Fruit fly (Drosophila melanogaster): ENCODE data around the gene CG34355.

The CG34355 gene

dm6 chr3R:23784925-23785680, 18.6 kb upstream of the CG34355 start:
- TF ChIP-seq noc (tag; optimal IDR thresholded peaks at IDR 0.05): no peak

DNA sequence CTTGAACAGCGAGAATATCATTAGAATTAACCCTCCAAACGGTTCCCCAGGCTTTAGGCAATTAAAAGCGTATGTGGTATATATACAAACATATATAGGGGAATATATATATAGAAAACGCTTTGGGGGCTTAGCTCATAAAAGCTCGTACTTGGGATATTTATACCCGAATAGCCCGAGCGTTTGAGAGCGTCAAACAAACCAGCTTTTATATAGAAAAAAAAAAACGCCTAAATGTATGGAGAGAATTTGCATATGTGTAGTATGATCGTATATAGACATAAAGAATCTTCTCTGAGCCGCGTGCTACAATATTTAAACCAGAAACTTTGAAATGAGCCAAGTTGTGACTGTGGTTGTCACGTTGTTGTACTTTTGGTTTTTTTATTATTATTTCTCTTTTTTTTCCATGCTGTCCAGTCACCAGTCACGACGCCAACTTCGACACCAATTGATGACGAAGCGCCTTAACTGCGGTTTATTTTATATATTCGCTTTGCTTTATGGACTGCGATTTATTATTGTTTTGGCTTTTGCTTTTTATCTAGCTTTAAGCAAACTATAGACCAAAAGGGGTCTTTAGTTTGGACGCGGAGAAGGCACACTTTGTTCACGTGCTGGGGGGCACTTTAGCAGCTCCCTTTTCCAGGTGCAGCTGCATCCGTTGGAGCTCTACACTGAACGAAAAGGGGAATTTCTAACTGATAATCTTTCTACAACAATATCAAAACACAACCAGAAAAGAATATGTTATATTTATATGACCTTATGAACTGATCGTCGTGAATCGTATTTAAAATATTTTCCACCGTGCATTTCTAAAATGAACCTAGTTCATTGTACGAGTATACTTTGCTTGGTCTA, 16.7 kb upstream of the CG34355 start:
- TF ChIP-seq noc (tag; optimal IDR thresholded peaks at IDR 0.05): no peak

dm6 chr3R:23787632-23787960, 16.1 kb upstream of the CG34355 start:
- no peak for TF ChIP-seq noc (tag; optimal IDR thresholded peaks at IDR 0.05)

DNA sequence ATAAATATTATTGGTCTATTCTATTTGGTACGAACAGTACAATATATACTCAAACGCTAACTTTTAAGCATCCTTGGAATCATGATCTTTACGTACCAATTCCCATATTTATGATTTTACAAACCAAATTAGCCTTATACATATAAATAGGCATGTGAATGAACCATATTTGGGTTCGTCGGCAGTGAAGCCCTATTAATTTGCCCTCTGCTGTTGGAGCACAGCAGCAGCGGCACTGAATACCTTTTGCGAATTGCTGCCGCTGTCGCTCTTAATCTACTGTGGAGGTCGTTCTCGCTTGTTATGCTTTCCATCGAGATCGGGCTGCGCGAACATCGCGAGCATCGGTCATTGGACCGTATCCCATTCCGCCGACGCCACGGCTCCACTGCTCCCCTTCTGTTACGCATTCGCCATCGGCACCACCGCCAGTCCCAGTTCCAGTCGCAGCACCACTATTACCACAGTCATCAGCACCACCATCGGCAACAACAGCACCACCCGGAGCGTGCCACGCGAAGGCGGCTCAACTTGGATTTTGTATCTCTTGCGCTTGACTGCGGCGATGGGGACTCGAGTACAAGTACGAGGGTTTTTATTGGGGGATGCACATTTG, 15.1 kb upstream of the CG34355 start:
- peak; percentile 48 for TF ChIP-seq noc (tag; optimal IDR thresholded peaks at IDR 0.05)

DNA sequence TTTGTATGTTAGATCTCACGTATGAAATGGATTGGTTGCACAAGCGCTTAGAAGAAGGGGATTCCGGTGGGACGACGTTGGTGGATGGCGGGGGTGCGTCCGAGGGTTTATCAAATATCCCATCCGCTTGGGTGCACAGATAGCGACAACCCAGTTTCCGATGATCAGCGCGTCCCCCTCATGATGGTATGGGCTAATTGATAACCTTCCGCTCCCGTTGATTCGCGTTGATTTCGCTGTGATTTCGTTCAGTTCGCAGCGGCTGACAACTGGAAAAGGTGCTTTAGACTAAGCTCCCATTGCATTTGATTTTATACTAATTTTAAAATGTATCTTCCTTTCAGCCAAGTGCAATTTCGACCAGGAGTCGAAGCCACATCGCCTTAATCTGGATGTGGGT, 14.1 kb upstream of the CG34355 start:
- no peak for TF ChIP-seq noc (tag; optimal IDR thresholded peaks at IDR 0.05)

dm6 chr3R:23790483-23791175, 13.0 kb upstream of the CG34355 start:
- no peak for TF ChIP-seq noc (tag; optimal IDR thresholded peaks at IDR 0.05)

DNA sequence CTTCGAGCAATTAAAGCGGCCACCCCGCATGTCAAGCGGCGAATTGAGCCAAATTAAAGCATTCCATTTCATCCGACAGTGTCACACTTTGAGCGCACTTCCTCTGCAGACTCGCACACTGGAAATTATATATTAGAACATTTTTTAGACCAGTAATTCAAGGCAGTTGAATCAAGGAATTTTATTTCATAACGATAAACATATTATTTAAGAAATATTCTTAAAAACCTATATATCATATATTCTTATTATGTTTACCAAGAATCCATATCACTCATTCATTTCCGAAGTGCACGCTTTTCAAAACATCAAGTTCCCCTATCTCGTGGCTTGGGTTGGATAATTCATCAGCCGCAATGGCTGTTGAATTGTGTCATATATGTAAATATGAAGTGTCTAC, 12.2 kb upstream of the CG34355 start:
- no peak for TF ChIP-seq noc (tag; optimal IDR thresholded peaks at IDR 0.05)

dm6 chr3R:23817566-23818202, 14.0 kb downstream of the CG34355 start:
- TF ChIP-seq noc (tag; optimal IDR thresholded peaks at IDR 0.05): no peak

dm6 chr3R:23818879-23819408, 15.3 kb downstream of the CG34355 start, which contains the start of the genes CG33111 and eIF4G2:
TSS of gene CG33111 (minus strand) at chr3R:23819237.
TSS of gene eIF4G2 (minus strand) at chr3R:23819237.
- TF ChIP-seq noc (tag; optimal IDR thresholded peaks at IDR 0.05): peak; percentile 60

dm6 chr3R:23820290-23820689, 16.6 kb downstream of the CG34355 start:
- TF ChIP-seq noc (tag; optimal IDR thresholded peaks at IDR 0.05): no peak

DNA sequence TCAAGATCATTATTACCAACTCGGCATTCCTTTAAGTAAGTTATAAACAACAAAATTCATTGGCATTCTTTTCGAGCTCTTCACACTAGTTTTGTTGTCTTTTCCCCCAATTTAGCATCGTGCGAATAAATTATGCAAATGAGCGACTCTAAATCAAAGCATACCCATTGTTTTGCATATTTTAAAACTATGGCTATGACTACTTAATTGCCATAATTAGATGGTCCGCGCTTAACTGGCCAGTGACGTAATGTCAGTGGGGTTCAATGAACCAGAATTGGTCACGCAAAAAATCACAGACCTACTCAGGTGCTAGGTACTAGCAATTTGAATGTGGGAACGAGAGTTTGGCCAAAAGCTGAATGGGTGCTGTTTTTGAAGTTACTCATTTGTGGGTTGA, 19.3 kb downstream of the CG34355 start:
- TF ChIP-seq noc (tag; optimal IDR thresholded peaks at IDR 0.05): peak; percentile 27

DNA sequence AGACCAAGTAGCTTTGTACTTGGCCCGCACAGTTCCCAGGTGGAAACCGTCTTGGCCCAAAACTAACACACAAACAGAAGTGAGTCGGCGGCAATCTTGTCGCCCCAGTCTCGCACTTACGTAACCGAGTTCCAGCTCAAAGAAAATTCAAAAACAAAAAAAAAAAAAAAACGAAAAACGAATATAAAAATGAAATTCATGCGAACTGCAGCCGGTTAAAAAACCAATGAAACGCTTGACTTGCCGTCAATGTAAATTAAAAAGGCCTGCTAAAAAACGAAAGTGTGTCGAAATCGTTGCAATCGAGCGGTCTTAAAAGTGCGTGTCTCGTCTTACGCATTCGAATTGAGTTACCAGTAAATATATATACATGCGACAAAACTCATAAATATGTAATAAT, 20.0 kb downstream of the CG34355 start:
- no peak for TF ChIP-seq noc (tag; optimal IDR thresholded peaks at IDR 0.05)

DNA sequence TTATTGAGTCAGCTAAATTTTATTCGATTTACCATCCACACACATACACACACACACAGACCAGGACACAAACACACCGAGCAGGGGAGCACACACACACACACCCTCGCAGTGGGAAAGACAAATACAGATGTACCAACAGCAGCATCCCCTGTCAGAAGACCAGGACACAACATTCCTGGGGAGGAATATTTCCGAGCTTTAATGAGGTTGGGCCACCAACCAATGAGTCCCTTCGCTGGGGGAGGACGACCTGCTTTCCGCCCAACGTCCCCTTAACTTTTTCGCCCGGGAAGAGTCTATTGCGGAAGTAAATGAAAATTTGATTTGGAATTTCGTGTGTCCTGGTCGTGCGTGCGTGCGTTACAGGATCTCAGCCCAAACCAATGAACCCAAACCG, 23.4 kb downstream of the CG34355 start:
- TF ChIP-seq noc (tag; optimal IDR thresholded peaks at IDR 0.05): no peak

DNA sequence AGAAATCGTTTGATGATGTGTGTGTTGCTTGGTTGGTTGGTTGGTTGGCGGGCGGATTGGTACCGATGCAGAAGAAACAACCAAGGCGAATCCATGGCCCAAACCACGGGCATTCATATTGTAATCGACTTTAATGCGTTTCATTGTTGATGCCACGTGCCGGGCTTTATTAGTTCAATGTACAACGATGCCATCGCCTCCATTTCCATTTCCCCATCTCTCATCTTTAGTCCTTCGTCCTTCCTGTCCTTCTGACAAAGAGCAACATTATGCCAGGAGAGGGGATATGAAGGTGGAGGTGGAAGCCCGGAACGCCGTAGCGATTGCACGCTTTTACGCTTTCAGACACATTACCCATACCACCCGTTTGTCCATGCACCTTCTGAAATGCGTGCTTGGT, 28.0 kb downstream of the CG34355 start:
- TF ChIP-seq noc (tag; optimal IDR thresholded peaks at IDR 0.05): no peak

- no peak for TF ChIP-seq noc (tag; optimal IDR thresholded peaks at IDR 0.05)
These were observed 42.4 kb downstream of the CG34355 start for dm6 chr3R:23846107-23846506.
